Worm (Caenorhabditis elegans) whole organism, early embryonic: ENCODE measurements around the gene ZK353.10.

Experiments
- B0310.2 ChIP-seq: sonication (generic microtip); optimal IDR thresholded peaks from 2 replicates; lab custom pipeline; 2016; ENCODE audit warnings: mild to moderate bottlenecking, missing genetic modification characterization, missing compliant biosample characterization
- F13C5.2 ChIP-seq: sonication (generic microtip); optimal IDR thresholded peaks from 2 replicates; lab custom pipeline; 2017; ENCODE audit warnings: mild to moderate bottlenecking, missing genetic modification characterization, inconsistent platforms, missing compliant biosample characterization
- aly-1 ChIP-seq: sonication (generic microtip); optimal IDR thresholded peaks from 2 replicates; lab custom pipeline; 2016; ENCODE audit warnings: missing genetic modification characterization, missing compliant biosample characterization
- ama-1 ChIP-seq: fragments of 150-350 bp; optimal IDR thresholded peaks from 2 replicates; lab custom pipeline; 2014
- ceh-13 ChIP-seq: fragments of 200-800 bp; sonication (Bioruptor generic); optimal IDR thresholded peaks from 2 replicates; lab custom pipeline; 2018; ENCODE audit warnings: mild to moderate bottlenecking, missing genetic modification characterization, missing compliant biosample characterization
- ceh-36 ChIP-seq: sonication (generic microtip); optimal IDR thresholded peaks from 2 replicates; lab custom pipeline; 2016; ENCODE audit warnings: missing genetic modification characterization, inconsistent platforms, missing compliant biosample characterization
- ets-7 ChIP-seq: sonication (generic microtip); optimal IDR thresholded peaks from 2 replicates; lab custom pipeline; 2016; ENCODE audit warnings: missing genotype, missing genetic modification characterization, missing compliant biosample characterization
- flt-1 ChIP-seq: fragments of 200-800 bp; sonication (Bioruptor generic); IDR thresholded peaks from 2 replicates; pipeline ENCODE4 v1.3.6; 2022; ENCODE audit warnings: missing genetic modification characterization, missing compliant biosample characterization
- hmbx-1 ChIP-seq: sonication (generic microtip); optimal IDR thresholded peaks from 2 replicates; lab custom pipeline; 2016; ENCODE audit warnings: mild to moderate bottlenecking, missing genetic modification characterization, missing compliant biosample characterization
- hmg-4 ChIP-seq: fragments of 200-800 bp; sonication (Bioruptor generic); optimal IDR thresholded peaks from 2 replicates; lab custom pipeline; 2018; ENCODE audit warnings: mild to moderate bottlenecking, missing genetic modification characterization, missing compliant biosample characterization
- hnd-1 ChIP-seq: sonication (generic microtip); optimal IDR thresholded peaks from 2 replicates; lab custom pipeline; 2016; ENCODE audit warnings: missing genetic modification characterization, missing compliant biosample characterization
- pes-1 ChIP-seq: fragments of 200-800 bp; sonication (Bioruptor generic); IDR thresholded peaks from 2 replicates; pipeline ENCODE4 v1.3.6; 2022; ENCODE audit warnings: missing genetic modification reagents, missing genetic modification characterization, missing compliant biosample characterization
- scrt-1 ChIP-seq: fragments of 200-800 bp; sonication (Bioruptor generic); IDR thresholded peaks from 2 replicates; pipeline ENCODE4 v1.3.6; 2022; ENCODE audit warnings: missing genetic modification characterization, missing compliant biosample characterization
- sea-1 ChIP-seq: fragments of 200-800 bp; sonication (Bioruptor generic); conservative IDR thresholded peaks from 2 replicates; pipeline ENCODE4 v1.3.6; 2022; ENCODE audit warnings: missing genetic modification characterization, missing compliant biosample characterization
- tbx-11 ChIP-seq: fragments of 200-800 bp; sonication (Bioruptor generic); IDR thresholded peaks from 2 replicates; pipeline ENCODE4 v1.3.6; 2022; ENCODE audit warnings: missing genetic modification characterization, missing compliant biosample characterization
- tbx-37 ChIP-seq: fragments of 200-800 bp; sonication (Bioruptor generic); conservative IDR thresholded peaks from 2 replicates; pipeline ENCODE4 v1.3.6; 2022; ENCODE audit warnings: missing genetic modification reagents, missing genetic modification characterization, missing compliant biosample characterization
- tra-4 ChIP-seq: sonication (generic microtip); optimal IDR thresholded peaks from 2 replicates; lab custom pipeline; 2017; ENCODE audit warnings: missing genetic modification characterization, missing compliant biosample characterization

Gene ZK353.10

ce11 chrIII:8395685-8396084 is 1.5 kb upstream of the ZK353.10 start, which contains the start of gene ZK353.3:
TSS of gene ZK353.3 (plus strand) at chrIII:8395985.
- TF ChIP-seq tra-4 (tag; lab: Kevin White, UChicago) = no peak
- TF ChIP-seq ceh-36 (tag; lab: Kevin White, UChicago) = no peak
- TF ChIP-seq hnd-1 (tag; lab: Kevin White, UChicago) = no peak
- no peak for TF ChIP-seq ama-1 (lab: Kevin White, UChicago)
- no peak for TF ChIP-seq ceh-13
- no peak for TF ChIP-seq B0310.2 (tag; lab: Kevin White, UChicago)
- no peak for TF ChIP-seq F13C5.2 (tag; lab: Kevin White, UChicago)
- no peak for TF ChIP-seq sea-1 (GFP tag; lab: Robert Waterston, UW)
- TF ChIP-seq ets-7 (tag; lab: Kevin White, UChicago) = no peak
- no peak for TF ChIP-seq aly-1 (tag; lab: Kevin White, UChicago)
- TF ChIP-seq tbx-37 = no peak
- no peak for TF ChIP-seq scrt-1 (GFP tag; lab: Robert Waterston, UW)
- TF ChIP-seq hmbx-1 = no peak
- no peak for TF ChIP-seq flt-1 (GFP tag; lab: Robert Waterston, UW)
- TF ChIP-seq tbx-11 (GFP tag; lab: Robert Waterston, UW) = no peak
- TF ChIP-seq hmg-4 (GFP tag; lab: Kevin White, UChicago) = no peak
- TF ChIP-seq pes-1 (GFP tag; lab: Robert Waterston, UW) = no peak

- no peak for TF ChIP-seq ceh-13
- TF ChIP-seq ets-7 (tag; lab: Kevin White, UChicago) = no peak
- TF ChIP-seq tbx-37 = no peak
- TF ChIP-seq aly-1 (tag; lab: Kevin White, UChicago) = no peak
- TF ChIP-seq hmg-4 (GFP tag; lab: Kevin White, UChicago) = no peak
- no peak for TF ChIP-seq scrt-1 (GFP tag; lab: Robert Waterston, UW)
- TF ChIP-seq ceh-36 (tag; lab: Kevin White, UChicago) = no peak
- no peak for TF ChIP-seq hmbx-1
Observed at ce11 chrIII:8392307-8392706, 1.9 kb downstream of the ZK353.10 start.

ce11 chrIII:8389539-8389938 is 4.7 kb downstream of the ZK353.10 start, which contains the start of gene ZK353.4:
TSS of gene ZK353.4 (minus strand) at chrIII:8389639.
- TF ChIP-seq hnd-1 (tag; lab: Kevin White, UChicago) (no peak), scrt-1 (GFP tag; lab: Robert Waterston, UW) (no peak), pes-1 (GFP tag; lab: Robert Waterston, UW) (no peak), ets-7 (tag; lab: Kevin White, UChicago) (no peak), aly-1 (tag; lab: Kevin White, UChicago) (no peak), flt-1 (GFP tag; lab: Robert Waterston, UW) (no peak), hmbx-1 (no peak), F13C5.2 (tag; lab: Kevin White, UChicago) (no peak), tbx-11 (GFP tag; lab: Robert Waterston, UW) (no peak), sea-1 (GFP tag; lab: Robert Waterston, UW) (no peak), ceh-36 (tag; lab: Kevin White, UChicago) (no peak), hmg-4 (GFP tag; lab: Kevin White, UChicago) (no peak), tra-4 (tag; lab: Kevin White, UChicago) (no peak), ceh-13 (no peak), tbx-37 (no peak), B0310.2 (tag; lab: Kevin White, UChicago) (no peak), ama-1 (lab: Kevin White, UChicago) (no peak)

ce11 chrIII:8380645-8381044 is 13.6 kb downstream of the ZK353.10 start, which contains the start of gene R05D3.12:
TSS of gene R05D3.12 (plus strand) at chrIII:8380945.
- TF ChIP-seq tra-4 (tag; lab: Kevin White, UChicago) = no peak
- no peak for TF ChIP-seq tbx-37
- no peak for TF ChIP-seq ceh-36 (tag; lab: Kevin White, UChicago)
- TF ChIP-seq aly-1 (tag; lab: Kevin White, UChicago) = no peak
- TF ChIP-seq B0310.2 (tag; lab: Kevin White, UChicago) = no peak
- no peak for TF ChIP-seq hmg-4 (GFP tag; lab: Kevin White, UChicago)
- no peak for TF ChIP-seq sea-1 (GFP tag; lab: Robert Waterston, UW)
- no peak for TF ChIP-seq hmbx-1
- no peak for TF ChIP-seq ama-1 (lab: Kevin White, UChicago)
- no peak for TF ChIP-seq hnd-1 (tag; lab: Kevin White, UChicago)
- no peak for TF ChIP-seq ets-7 (tag; lab: Kevin White, UChicago)
- no peak for TF ChIP-seq pes-1 (GFP tag; lab: Robert Waterston, UW)

- TF ChIP-seq F13C5.2 (tag; lab: Kevin White, UChicago) (no peak), sea-1 (GFP tag; lab: Robert Waterston, UW) (no peak), aly-1 (tag; lab: Kevin White, UChicago) (no peak), B0310.2 (tag; lab: Kevin White, UChicago) (no peak), hmg-4 (GFP tag; lab: Kevin White, UChicago) (no peak)
Observed at ce11 chrIII:8375000-8375399, 19.2 kb downstream of the ZK353.10 start, which contains the start of gene met-2. TSS of gene met-2 (plus strand) at chrIII:8375300.

- no peak for TF ChIP-seq aly-1 (tag; lab: Kevin White, UChicago)
- TF ChIP-seq hmg-4 (GFP tag; lab: Kevin White, UChicago) = no peak
- TF ChIP-seq tra-4 (tag; lab: Kevin White, UChicago) = no peak
- TF ChIP-seq tbx-11 (GFP tag; lab: Robert Waterston, UW) = no peak
- no peak for TF ChIP-seq ceh-36 (tag; lab: Kevin White, UChicago)
- TF ChIP-seq hmbx-1 = no peak
- no peak for TF ChIP-seq F13C5.2 (tag; lab: Kevin White, UChicago)
- no peak for TF ChIP-seq pes-1 (GFP tag; lab: Robert Waterston, UW)
- no peak for TF ChIP-seq ama-1 (lab: Kevin White, UChicago)
- TF ChIP-seq B0310.2 (tag; lab: Kevin White, UChicago) = no peak
- TF ChIP-seq sea-1 (GFP tag; lab: Robert Waterston, UW) = no peak
- TF ChIP-seq scrt-1 (GFP tag; lab: Robert Waterston, UW) = no peak
- no peak for TF ChIP-seq hnd-1 (tag; lab: Kevin White, UChicago)
- TF ChIP-seq flt-1 (GFP tag; lab: Robert Waterston, UW) = no peak
- no peak for TF ChIP-seq ets-7 (tag; lab: Kevin White, UChicago)
- TF ChIP-seq ceh-13 = no peak
- TF ChIP-seq tbx-37 = no peak
Observed at ce11 chrIII:8371595-8372305, 22.5 kb downstream of the ZK353.10 start, which contains the start of gene lmbr-1. TSS of gene lmbr-1 (plus strand) at chrIII:8372255.
